Worm (Caenorhabditis elegans): ENCODE data around the gene ZK813.6.

ce11 chrX:3414660-3415144 lies 9.9 kb upstream of the ZK813.6 start, which contains the start of gene dhs-27:
- TF ChIP-seq med-1 (GFP tag; optimal IDR thresholded peaks at IDR 0.05; ENCODE audit: insufficient read depth) (no peak), ztf-29 (GFP tag; IDR thresholded peaks at IDR 0.05) (no peak), flt-1 (GFP tag; IDR thresholded peaks at IDR 0.05) (no peak), ztf-23 (GFP tag; IDR thresholded peaks at IDR 0.05) (no peak)

Measured in whole organism, midembryonic.